Worm (Caenorhabditis elegans) whole organism, L4 larva: ENCODE measurements around the gene zmp-2.
A peak's percentile ranks its signal among the peaks of the same experiment; 100 is the strongest.

Experiments
- D1046.2 ChIP-seq: fragments of 200-800 bp; sonication (Bioruptor generic); IDR thresholded peaks from 2 replicates; pipeline ENCODE4 v1.3.6; 2022; ENCODE audit warnings: missing genetic modification characterization, missing compliant biosample characterization
- F10B5.3 ChIP-seq: sonication (generic microtip); optimal IDR thresholded peaks from 2 replicates; lab custom pipeline; 2016; ENCODE audit warnings: mild to moderate bottlenecking, missing genetic modification characterization, missing compliant biosample characterization
- Y105C5A.15 ChIP-seq: fragments of 200-800 bp; sonication (Bioruptor generic); IDR thresholded peaks from 2 replicates; pipeline ENCODE4 v1.3.6; 2022; ENCODE audit warnings: missing genetic modification characterization, missing compliant biosample characterization
- Y48G9A.11 ChIP-seq: fragments of 200-800 bp; sonication (Bioruptor generic); IDR thresholded peaks from 2 replicates; pipeline ENCODE4 v1.3.6; 2022; ENCODE audit warnings: missing genetic modification reagents, missing genetic modification characterization, missing compliant biosample characterization
- Y75B8A.6 ChIP-seq: fragments of 200-800 bp; sonication (Bioruptor generic); IDR thresholded peaks from 2 replicates; pipeline ENCODE4 v1.3.6; 2022; ENCODE audit warnings: missing genetic modification reagents, missing genetic modification characterization, missing compliant biosample characterization
- ZK337.2 ChIP-seq: fragments of 200-800 bp; sonication (Bioruptor generic); IDR thresholded peaks from 2 replicates; pipeline ENCODE4 v1.3.6; 2022; ENCODE audit warnings: missing genetic modification reagents, missing genetic modification characterization, missing compliant biosample characterization
- attf-4 ChIP-seq: sonication (generic microtip); optimal IDR thresholded peaks from 3 replicates; lab custom pipeline; 2017; ENCODE audit warnings: missing biosample characterization, missing genetic modification characterization
- ceh-20 ChIP-seq: fragments of 200-800 bp; sonication (Bioruptor generic); IDR thresholded peaks from 2 replicates; pipeline ENCODE4 v1.3.6; 2022; ENCODE audit warnings: missing genetic modification reagents, missing genetic modification characterization, missing compliant biosample characterization
- ceh-44 ChIP-seq: fragments of 200-800 bp; sonication (Bioruptor generic); IDR thresholded peaks from 2 replicates; pipeline ENCODE4 v1.3.6; 2022; ENCODE audit warnings: missing genetic modification reagents, missing genetic modification characterization, missing compliant biosample characterization
- ceh-62 ChIP-seq: sonication (generic microtip); optimal IDR thresholded peaks from 2 replicates; lab custom pipeline; 2017; ENCODE audit warnings: missing biosample characterization, missing genetic modification characterization
- ceh-82 ChIP-seq: sonication (generic microtip); optimal IDR thresholded peaks from 2 replicates; lab custom pipeline; 2017; ENCODE audit warnings: missing biosample characterization, missing genetic modification characterization
- ces-1 ChIP-seq: fragments of 150-350 bp; sonication (generic microtip); optimal IDR thresholded peaks from 4 replicates; lab custom pipeline; 2014; ENCODE audit warnings: missing biosample characterization, missing genetic modification reagents, missing genetic modification characterization
- cey-2 ChIP-seq: sonication (generic microtip); optimal IDR thresholded peaks from 3 replicates; lab custom pipeline; 2017; ENCODE audit warnings: missing genetic modification characterization, mild to moderate bottlenecking, missing compliant biosample characterization, antibody characterized with exemption, borderline replicate concordance; ENCODE audit not compliant: insufficient read depth
- ctbp-1 ChIP-seq: fragments of 200-800 bp; sonication (Bioruptor generic); IDR thresholded peaks from 2 replicates; pipeline ENCODE4 v1.3.6; 2022; ENCODE audit warnings: missing genetic modification reagents, missing genetic modification characterization, missing compliant biosample characterization
- daf-16 ChIP-seq, 3 experiments: sonication (generic microtip); optimal IDR thresholded peaks; 2 replicates each; lab custom pipeline; 2016 to 2017; ENCODE audit warnings: missing genetic modification characterization in 3 of 3, missing genetic modification reagents in 3 of 3, mild to moderate bottlenecking in 2 of 3, missing compliant biosample characterization in 2 of 3, missing biosample characterization in 1 of 3, moderate library complexity in 1 of 3
- daf-19 ChIP-seq: fragments of 200-800 bp; sonication (Bioruptor generic); conservative IDR thresholded peaks from 2 replicates; pipeline ENCODE4 v1.3.6; 2022; ENCODE audit warnings: missing genetic modification characterization, missing compliant biosample characterization
- dmd-6 ChIP-seq: fragments of 200-800 bp; sonication (Bioruptor generic); IDR thresholded peaks from 2 replicates; pipeline ENCODE4 v1.3.6; 2022; ENCODE audit warnings: missing genetic modification reagents, missing genetic modification characterization, missing compliant biosample characterization
- dmd-8 ChIP-seq: fragments of 200-800 bp; sonication (Bioruptor generic); IDR thresholded peaks from 2 replicates; pipeline ENCODE4 v1.3.6; 2022; ENCODE audit warnings: missing genetic modification characterization, missing compliant biosample characterization
- dmd-9 ChIP-seq: fragments of 200-800 bp; sonication (Bioruptor generic); IDR thresholded peaks from 2 replicates; pipeline ENCODE4 v1.3.6; 2022; ENCODE audit warnings: missing genetic modification reagents, missing genetic modification characterization, missing compliant biosample characterization
- dve-1 ChIP-seq: sonication (generic microtip); optimal IDR thresholded peaks from 2 replicates; lab custom pipeline; 2017; ENCODE audit warnings: antibody characterized with exemption, mild to moderate bottlenecking, missing genetic modification characterization, missing compliant biosample characterization; ENCODE audit not compliant: insufficient read depth
- egl-27 ChIP-seq: sonication (generic microtip); optimal IDR thresholded peaks from 3 replicates; lab custom pipeline; 2017; ENCODE audit warnings: missing biosample characterization, missing genetic modification reagents, missing genetic modification characterization
- hif-1 ChIP-seq, 2 experiments: sonication (generic microtip); optimal IDR thresholded peaks; 2 replicates each; lab custom pipeline; 2016 to 2017; ENCODE audit warnings: missing compliant biosample characterization in 2 of 2, missing genetic modification characterization in 2 of 2, missing genetic modification reagents in 2 of 2, missing genotype in 2 of 2, mild to moderate bottlenecking in 1 of 2
- hlh-11 ChIP-seq: fragments of 200-800 bp; sonication (Bioruptor generic); optimal IDR thresholded peaks from 2 replicates; lab custom pipeline; 2018; ENCODE audit warnings: mild to moderate bottlenecking, missing genetic modification characterization, missing compliant biosample characterization
- hlh-30 ChIP-seq: sonication (generic microtip); optimal IDR thresholded peaks from 2 replicates; lab custom pipeline; 2017; ENCODE audit warnings: antibody characterized with exemption, mild to moderate bottlenecking, missing genetic modification characterization, missing compliant biosample characterization; ENCODE audit not compliant: insufficient read depth
- hmg-1.1 ChIP-seq: fragments of 200-800 bp; sonication (Bioruptor generic); IDR thresholded peaks from 2 replicates; pipeline ENCODE4 v1.3.6; 2022; ENCODE audit warnings: missing genetic modification reagents, missing genetic modification characterization, missing compliant biosample characterization
- lim-7 ChIP-seq: fragments of 200-800 bp; sonication (Bioruptor generic); IDR thresholded peaks from 2 replicates; pipeline ENCODE4 v1.3.6; 2022; ENCODE audit warnings: missing genetic modification characterization, missing compliant biosample characterization
- lin-38 ChIP-seq: fragments of 200-800 bp; sonication (Bioruptor generic); IDR thresholded peaks from 2 replicates; pipeline ENCODE4 v1.3.6; 2022; ENCODE audit warnings: missing genetic modification reagents, missing genetic modification characterization, missing compliant biosample characterization
- lin-39 ChIP-seq: fragments of 150-350 bp; optimal IDR thresholded peaks from 2 replicates; lab custom pipeline; 2014; ENCODE audit warnings: missing biosample characterization, missing genetic modification reagents, missing genetic modification characterization
- lir-3 ChIP-seq: sonication (generic microtip); optimal IDR thresholded peaks from 2 replicates; lab custom pipeline; 2016; ENCODE audit warnings: mild to moderate bottlenecking, missing genetic modification characterization, missing compliant biosample characterization
- madf-5 ChIP-seq, 2 experiments: fragments of 200-800 bp; sonication (Bioruptor generic); IDR thresholded peaks; 2 replicates each; pipeline ENCODE4 v1.3.6; 2022; ENCODE audit warnings: missing compliant biosample characterization in 2 of 2, missing genetic modification characterization in 2 of 2
- madf-9 ChIP-seq: fragments of 200-800 bp; sonication (Bioruptor generic); conservative IDR thresholded peaks from 2 replicates; pipeline ENCODE4 v1.3.6; 2022; ENCODE audit warnings: missing genetic modification reagents, missing genetic modification characterization, missing compliant biosample characterization
- mep-1 ChIP-seq: fragments of 150-350 bp; sonication (generic microtip); optimal IDR thresholded peaks from 3 replicates; lab custom pipeline; 2014; ENCODE audit warnings: missing biosample characterization, missing genetic modification characterization
- mes-2 ChIP-seq: sonication (generic microtip); optimal IDR thresholded peaks from 2 replicates; lab custom pipeline; 2016; ENCODE audit warnings: missing genotype, mild to moderate bottlenecking, missing genetic modification characterization, missing compliant biosample characterization; ENCODE audit not compliant: poor library complexity, severe bottlenecking
- nhr-10 ChIP-seq: fragments of 150-350 bp; optimal IDR thresholded peaks from 2 replicates; lab custom pipeline; 2014; ENCODE audit warnings: missing biosample characterization, missing genetic modification characterization
- nhr-237 ChIP-seq: sonication (generic microtip); optimal IDR thresholded peaks from 2 replicates; lab custom pipeline; 2017; ENCODE audit warnings: missing biosample characterization, missing genetic modification characterization
- nhr-41 ChIP-seq: fragments of 200-800 bp; sonication (Bioruptor generic); IDR thresholded peaks from 2 replicates; pipeline ENCODE4 v1.3.6; 2022; ENCODE audit warnings: missing genetic modification reagents, missing genetic modification characterization, missing compliant biosample characterization
- nhr-76 ChIP-seq: fragments of 150-350 bp; optimal IDR thresholded peaks from 2 replicates; lab custom pipeline; 2014; ENCODE audit warnings: missing biosample characterization, missing genetic modification characterization
- php-3 ChIP-seq: fragments of 200-800 bp; sonication (Bioruptor generic); IDR thresholded peaks from 2 replicates; pipeline ENCODE4 v1.3.6; 2022; ENCODE audit warnings: missing genetic modification reagents, missing genetic modification characterization, missing compliant biosample characterization
- rbr-2 ChIP-seq: sonication (generic microtip); optimal IDR thresholded peaks from 2 replicates; lab custom pipeline; 2016; ENCODE audit warnings: missing genotype, missing genetic modification characterization, missing compliant biosample characterization
- sdz-12 ChIP-seq: fragments of 200-800 bp; sonication (Bioruptor generic); optimal IDR thresholded peaks from 2 replicates; lab custom pipeline; 2018; ENCODE audit warnings: mild to moderate bottlenecking, missing genetic modification characterization, missing compliant biosample characterization
- set-16 ChIP-seq: fragments of 200-800 bp; sonication (Bioruptor generic); IDR thresholded peaks from 2 replicates; pipeline ENCODE4 v1.3.6; 2022; ENCODE audit warnings: missing genetic modification reagents, missing genetic modification characterization, missing compliant biosample characterization
- skn-1 ChIP-seq: fragments of 150-350 bp; optimal IDR thresholded peaks from 2 replicates; lab custom pipeline; 2014; ENCODE audit warnings: missing biosample characterization, missing genetic modification characterization
- snpc-4 ChIP-seq: fragments of 150-350 bp; optimal IDR thresholded peaks from 2 replicates; lab custom pipeline; 2014; ENCODE audit warnings: missing biosample characterization, missing genetic modification characterization
- spr-1 ChIP-seq: sonication (generic microtip); optimal IDR thresholded peaks from 2 replicates; lab custom pipeline; 2016; ENCODE audit warnings: mild to moderate bottlenecking, missing genetic modification characterization, missing compliant biosample characterization
- zfp-2 ChIP-seq: sonication (generic microtip); optimal IDR thresholded peaks from 2 replicates; lab custom pipeline; 2016; ENCODE audit warnings: mild to moderate bottlenecking, missing genetic modification characterization, missing compliant biosample characterization
- zip-11 ChIP-seq: fragments of 200-800 bp; sonication (Bioruptor generic); IDR thresholded peaks from 2 replicates; pipeline ENCODE4 v1.3.6; 2022; ENCODE audit warnings: missing genetic modification characterization, missing compliant biosample characterization
- ztf-11 ChIP-seq: fragments of 150-350 bp; optimal IDR thresholded peaks from 2 replicates; lab custom pipeline; 2014; ENCODE audit warnings: missing biosample characterization, missing genetic modification characterization
- ztf-7 ChIP-seq: fragments of 150-350 bp; optimal IDR thresholded peaks from 2 replicates; lab custom pipeline; 2014; ENCODE audit warnings: missing biosample characterization, missing genetic modification characterization

zmp-2 gene

ce11 chrIII:2636137-2636536 is at the start of gene zmp-2:
zmp-2 (plus strand) TSS chrIII:2636383.
- TF ChIP-seq set-16 (GFP tag; lab: Robert Waterston, UW) (peak; percentile 86), Y48G9A.11 (no peak), hlh-11 (tag; lab: Kevin White, UChicago) (peak; percentile 4)
- TF ChIP-seq, all 104 proteins: peak for 2

- peak; percentile 80 for TF ChIP-seq F10B5.3 (tag; lab: Kevin White, UChicago)
- peak; percentile 90 for TF ChIP-seq spr-1 (tag; lab: Kevin White, UChicago)
- no peak for TF ChIP-seq ceh-82
- TF ChIP-seq dve-1 = peak; percentile 94
- TF ChIP-seq daf-19 (GFP tag; lab: Robert Waterston, UW) = no peak
- no peak for TF ChIP-seq skn-1
- peak; percentile 92 for TF ChIP-seq lin-38 (GFP tag; lab: Robert Waterston, UW)
- TF ChIP-seq Y75B8A.6 (GFP tag; lab: Robert Waterston, UW) = no peak
- TF ChIP-seq lim-7 (GFP tag; lab: Robert Waterston, UW) = no peak
- TF ChIP-seq ztf-11 (tag; lab: Kevin White, UChicago) = no peak
- no peak for TF ChIP-seq cey-2 (tag; lab: Kevin White, UChicago)
- no peak for TF ChIP-seq madf-5 (GFP tag; IDR thresholded peaks at IDR 0.05; lab: Robert Waterston, UW)
- TF ChIP-seq nhr-237 (tag; lab: Kevin White, UChicago) = no peak
- TF ChIP-seq mep-1 (tag; lab: Kevin White, UChicago) = peak; percentile 95
- TF ChIP-seq mes-2 (tag; lab: Kevin White, UChicago) = no peak
- no peak for TF ChIP-seq php-3
- TF ChIP-seq zip-11 = no peak
- TF ChIP-seq nhr-10 (tag; lab: Kevin White, UChicago) = no peak
- TF ChIP-seq snpc-4 (tag; lab: Kevin White, UChicago) = no peak
- peak; percentile 72 for TF ChIP-seq dmd-9 (GFP tag; lab: Robert Waterston, UW)
- TF ChIP-seq hlh-30 (tag; lab: Kevin White, UChicago) = peak; percentile 79
- TF ChIP-seq ceh-62 (tag; lab: Kevin White, UChicago) = no peak
- TF ChIP-seq ztf-7 = peak; percentile 83
- no peak for TF ChIP-seq dmd-8 (GFP tag; lab: Robert Waterston, UW)
- 0 out of 2 replicates have a peak, but pooled peaks have one; percentile 66 for TF ChIP-seq D1046.2 (GFP tag; lab: Robert Waterston, UW)
- TF ChIP-seq zfp-2 = peak; percentile 52
- TF ChIP-seq ceh-20 = peak; percentile 71; the same call in 1 of the 2 replicates
- TF ChIP-seq lir-3 (tag; lab: Kevin White, UChicago) = no peak
- no peak for TF ChIP-seq Y105C5A.15 (GFP tag; lab: Robert Waterston, UW)
- peak; percentile 69 for TF ChIP-seq madf-9 (GFP tag; lab: Robert Waterston, UW)
- peak; percentile 84 for TF ChIP-seq ces-1 (GFP tag; lab: Kevin White, UChicago)
- TF ChIP-seq sdz-12 (GFP tag; lab: Kevin White, UChicago) = no peak
- no peak for TF ChIP-seq ZK337.2
- peak; percentile 95 for TF ChIP-seq ctbp-1
- TF ChIP-seq hmg-1.1 (GFP tag; lab: Robert Waterston, UW) = peak; percentile 88
- TF ChIP-seq lin-39 (tag; lab: Kevin White, UChicago) = no peak
- peak in 1 of 2 experiments; percentile 59 for TF ChIP-seq hif-1 (tag; optimal IDR thresholded peaks at IDR 0.05; lab: Kevin White, UChicago)
- TF ChIP-seq egl-27 (tag; lab: Kevin White, UChicago) = no peak
- TF ChIP-seq daf-16 (GFP tag; optimal IDR thresholded peaks at IDR 0.05; lab: Kevin White, UChicago) = peak in 1 of 2 experiments; percentile 30
- TF ChIP-seq daf-16 (tag; optimal IDR thresholded peaks at IDR 0.05; lab: Kevin White, UChicago) = peak; percentile 40
- TF ChIP-seq attf-4 (tag; lab: Kevin White, UChicago) = no peak
- TF ChIP-seq dmd-6 = no peak; the same call in 1 of the 2 replicates
- peak; percentile 95 for TF ChIP-seq rbr-2 (tag; lab: Kevin White, UChicago)
- no peak for TF ChIP-seq nhr-76 (tag; lab: Kevin White, UChicago)
- peak; percentile 57 for TF ChIP-seq set-16 (GFP tag; lab: Robert Waterston, UW)
- no peak for TF ChIP-seq ceh-44 (GFP tag; lab: Robert Waterston, UW)
- TF ChIP-seq nhr-41 = no peak
Observed at ce11 chrIII:2596984-2597454, 39.2 kb upstream of the zmp-2 start, which contains the start of gene apb-1. apb-1 (minus strand) TSS chrIII:2597034.
